Fruit fly (Drosophila melanogaster): ENCODE measurements around the gene AlaRS.

Gene AlaRS

dm6 chr2L:8394180-8394579 lies 12.6 kb upstream of the AlaRS start, which contains the start of gene lectin-29Ca:
lectin-29Ca (minus strand) TSS chr2L:8394280.
- TF ChIP-seq CG6163 (GFP tag; IDR thresholded peaks at IDR 0.05) (no peak), CG34406 (GFP tag; optimal IDR thresholded peaks at IDR 0.05) (no peak), CG1621 (tag; optimal IDR thresholded peaks at IDR 0.05) (no peak), Hr39 (GFP tag; optimal IDR thresholded peaks at IDR 0.05) (no peak), CG11294 (GFP tag; IDR thresholded peaks at IDR 0.05) (no peak), CG11762 (GFP tag; optimal IDR thresholded peaks at IDR 0.05; ENCODE audit: insufficient read depth) (no peak), Ets96B (tag; optimal IDR thresholded peaks at IDR 0.05) (no peak), CG10669 (GFP tag; optimal IDR thresholded peaks at IDR 0.05) (no peak), CG7368 (GFP tag; optimal IDR thresholded peaks at IDR 0.05) (no peak), pdm3 (GFP tag; optimal IDR thresholded peaks at IDR 0.05) (no peak), cyc (GFP tag; optimal IDR thresholded peaks at IDR 0.05) (no peak), Blimp-1 (GFP tag; optimal IDR thresholded peaks at IDR 0.05) (no peak), achi (GFP tag; optimal IDR thresholded peaks at IDR 0.05) (no peak)

dm6 chr2L:8393122-8393521 lies 11.6 kb upstream of the AlaRS start, which contains the start of gene Acp29AB:
Acp29AB (minus strand) TSS chr2L:8393222.
- no peak for TF ChIP-seq Ets96B (tag; optimal IDR thresholded peaks at IDR 0.05)
- TF ChIP-seq CG9139 (GFP tag; optimal IDR thresholded peaks at IDR 0.05): no peak
- TF ChIP-seq CG3919 (GFP tag; optimal IDR thresholded peaks at IDR 0.05): no peak
- no peak for TF ChIP-seq Sox102F (GFP tag; optimal IDR thresholded peaks at IDR 0.05)
- TF ChIP-seq esn (GFP tag; optimal IDR thresholded peaks at IDR 0.05): no peak
- TF ChIP-seq CG8632 (GFP tag; optimal IDR thresholded peaks at IDR 0.05): no peak
- TF ChIP-seq CG16779 (tag; optimal IDR thresholded peaks at IDR 0.05): no peak
- no peak for TF ChIP-seq CG31627 (GFP tag; optimal IDR thresholded peaks at IDR 0.05)
- TF ChIP-seq ss (GFP tag; optimal IDR thresholded peaks at IDR 0.05): no peak
- no peak for TF ChIP-seq eg (GFP tag; IDR thresholded peaks at IDR 0.05)
- no peak for TF ChIP-seq achi (GFP tag; optimal IDR thresholded peaks at IDR 0.05)
- no peak for TF ChIP-seq OdsH (GFP tag; optimal IDR thresholded peaks at IDR 0.05)
- TF ChIP-seq CG6792 (GFP tag; optimal IDR thresholded peaks at IDR 0.05): no peak
- no peak for TF ChIP-seq CG4318 (GFP tag; optimal IDR thresholded peaks at IDR 0.05)
- TF ChIP-seq Sox14 (GFP tag; optimal IDR thresholded peaks at IDR 0.05): no peak
- TF ChIP-seq lz (GFP tag; optimal IDR thresholded peaks at IDR 0.05): no peak
- no peak for TF ChIP-seq cyc (GFP tag; optimal IDR thresholded peaks at IDR 0.05)
- TF ChIP-seq fd59A (GFP tag; optimal IDR thresholded peaks at IDR 0.05): no peak
- no peak for TF ChIP-seq Lpt (GFP tag; optimal IDR thresholded peaks at IDR 0.05)

dm6 chr2L:8392298-8392697 lies 10.7 kb upstream of the AlaRS start, which contains the start of gene CG42820:
CG42820 (minus strand) TSS chr2L:8392398.
- TF ChIP-seq dac (GFP tag; optimal IDR thresholded peaks at IDR 0.05): no peak
- no peak for TF ChIP-seq CG1621 (tag; optimal IDR thresholded peaks at IDR 0.05)
- no peak for TF ChIP-seq CG31627 (GFP tag; optimal IDR thresholded peaks at IDR 0.05)
- TF ChIP-seq Eip78C (GFP tag): no peak
- no peak for TF ChIP-seq pdm3 (GFP tag; optimal IDR thresholded peaks at IDR 0.05)
- TF ChIP-seq CG6163 (GFP tag; IDR thresholded peaks at IDR 0.05): no peak
- TF ChIP-seq Ets21C (GFP tag; optimal IDR thresholded peaks at IDR 0.05): no peak
- no peak for TF ChIP-seq Sox102F (GFP tag; optimal IDR thresholded peaks at IDR 0.05)
- no peak for TF ChIP-seq CG11294 (GFP tag; IDR thresholded peaks at IDR 0.05)
- no peak for TF ChIP-seq Hr39 (GFP tag; optimal IDR thresholded peaks at IDR 0.05)
- no peak for TF ChIP-seq CG8119 (GFP tag; IDR thresholded peaks at IDR 0.05)
- no peak for TF ChIP-seq CG9139 (GFP tag; optimal IDR thresholded peaks at IDR 0.05)
- TF ChIP-seq CG34406 (GFP tag; optimal IDR thresholded peaks at IDR 0.05): no peak
- TF ChIP-seq net (GFP tag; optimal IDR thresholded peaks at IDR 0.05): no peak
- TF ChIP-seq achi (GFP tag; optimal IDR thresholded peaks at IDR 0.05): no peak

- TF ChIP-seq CG3919 (GFP tag; optimal IDR thresholded peaks at IDR 0.05): no peak
- TF ChIP-seq acj6 (GFP tag; optimal IDR thresholded peaks at IDR 0.05): no peak
Measured at dm6 chr2L:8389231-8389630, 7.7 kb upstream of the AlaRS start, which contains the start of gene CG42819. CG42819 (minus strand) TSS chr2L:8389331.
